Worm (Caenorhabditis elegans): Measurements from ENCODE around the gene nars-2.

DNA sequence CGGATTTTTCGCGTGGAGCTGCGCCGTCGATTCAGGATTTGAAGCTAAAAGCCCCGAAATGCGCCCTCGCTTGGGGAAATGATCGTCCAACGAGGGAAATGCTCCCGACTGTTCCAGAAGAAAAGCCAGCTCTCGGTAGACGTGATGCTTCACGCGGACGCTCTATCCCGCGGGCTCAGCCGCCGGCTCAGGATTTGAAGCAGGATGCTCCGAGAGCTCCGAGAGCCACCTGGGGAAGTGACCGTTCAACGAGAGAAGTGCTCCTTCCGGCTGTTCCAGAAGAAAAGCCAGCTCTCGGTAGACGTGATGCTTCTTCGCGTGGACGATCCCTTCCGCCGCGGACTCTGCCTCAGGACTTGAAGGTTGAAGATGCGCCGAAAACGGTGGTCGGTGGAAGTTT, 10.3 kb upstream of the nars-2 start:
- no peak for TF ChIP-seq aly-2 (tag; optimal IDR thresholded peaks at IDR 0.05)
- no peak for TF ChIP-seq mab-5 (tag; optimal IDR thresholded peaks at IDR 0.05)
- TF ChIP-seq unc-55 (GFP tag; optimal IDR thresholded peaks at IDR 0.05) = no peak
- no peak for TF ChIP-seq nhr-12 (tag; optimal IDR thresholded peaks at IDR 0.05)
- no peak for TF ChIP-seq ceh-82 (tag; optimal IDR thresholded peaks at IDR 0.05)
- TF ChIP-seq lin-39 (tag; optimal IDR thresholded peaks at IDR 0.05) = no peak
- no peak for TF ChIP-seq unc-39 (tag; optimal IDR thresholded peaks at IDR 0.05)
- no peak for TF ChIP-seq ama-1 (optimal IDR thresholded peaks at IDR 0.05)
- TF ChIP-seq mdl-1 (tag; optimal IDR thresholded peaks at IDR 0.05) = no peak
- no peak for TF ChIP-seq lsy-2 (tag; optimal IDR thresholded peaks at IDR 0.05)
- no peak for TF ChIP-seq egl-27 (tag; optimal IDR thresholded peaks at IDR 0.05)
